Fruit fly (Drosophila melanogaster) whole organism, prepupa: Measurements from ENCODE around the gene CG18265.

Source experiments
- CG11762 ChIP-seq: fragments of 200-800 bp; sonication (Bioruptor generic); optimal IDR thresholded peaks from 3 replicates; lab custom pipeline; 2016; ENCODE audit warnings: missing biosample characterization, missing genetic modification characterization; ENCODE audit not compliant: insufficient read depth
- CG9139 ChIP-seq: fragments of 200-800 bp; sonication (Bioruptor generic); optimal IDR thresholded peaks from 3 replicates; lab custom pipeline; 2017; ENCODE audit warnings: missing biosample characterization, mild to moderate bottlenecking, missing genetic modification characterization
- Eip93F ChIP-seq: fragments of 200-800 bp; sonication (Bioruptor generic); optimal IDR thresholded peaks from 2 replicates; lab custom pipeline; 2016; ENCODE audit warnings: missing biosample characterization, mild to moderate bottlenecking, missing genetic modification characterization
- Hr38 ChIP-seq: sonication (Bioruptor generic); optimal IDR thresholded peaks from 2 replicates; lab custom pipeline; 2016; ENCODE audit warnings: missing biosample characterization, missing genetic modification characterization
- Met ChIP-seq: fragments of 200-800 bp; sonication (Bioruptor generic); optimal IDR thresholded peaks from 3 replicates; lab custom pipeline; 2016; ENCODE audit warnings: missing biosample characterization, missing genetic modification characterization
- achi ChIP-seq: fragments of 200-800 bp; sonication (Bioruptor generic); optimal IDR thresholded peaks from 3 replicates; lab custom pipeline; 2016; ENCODE audit warnings: missing biosample characterization, missing genetic modification characterization
- net ChIP-seq: fragments of 200-800 bp; sonication (Bioruptor generic); optimal IDR thresholded peaks from 3 replicates; lab custom pipeline; 2016; ENCODE audit warnings: missing biosample characterization, missing genetic modification characterization
- spab ChIP-seq: fragments of 200-800 bp; sonication (Bioruptor generic); optimal IDR thresholded peaks from 2 replicates; lab custom pipeline; 2017; ENCODE audit warnings: missing biosample characterization, mild to moderate bottlenecking, missing genetic modification characterization, missing genetic modification reagents

DNA sequence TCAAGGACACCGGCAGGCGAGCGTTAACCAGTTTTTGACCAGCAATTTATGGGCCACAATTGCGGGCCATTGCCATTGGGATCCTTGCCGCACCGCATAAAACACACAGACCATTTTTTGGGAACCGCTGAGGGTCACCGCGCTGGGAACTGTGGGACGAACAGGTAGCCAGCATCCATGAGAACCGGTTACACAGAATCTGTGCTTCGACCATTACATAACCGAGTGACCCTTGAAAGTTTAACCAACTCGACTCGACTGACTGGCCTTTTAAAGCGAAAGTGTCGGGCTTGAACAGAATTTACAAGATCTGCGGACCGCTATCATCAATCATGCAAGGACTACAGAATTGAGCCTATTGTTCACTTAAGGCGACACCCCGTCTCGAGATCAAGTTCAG is 46.8 kb upstream of the CG18265 start:
- TF ChIP-seq achi = no peak
- TF ChIP-seq CG11762 (GFP tag; lab: Kevin White, UChicago) = no peak
- TF ChIP-seq net = no peak
- no peak for TF ChIP-seq CG9139 (GFP tag; lab: Kevin White, UChicago)
- TF ChIP-seq Hr38 (GFP tag; lab: Kevin White, UChicago) = no peak
- TF ChIP-seq Eip93F (GFP tag; lab: Kevin White, UChicago) = no peak
- TF ChIP-seq spab (GFP tag; lab: Kevin White, UChicago) = no peak
- no peak for TF ChIP-seq Met (GFP tag; lab: Kevin White, UChicago)
